Fruit fly (Drosophila melanogaster): ENCODE measurements around the gene CG34324.
A peak's percentile ranks its signal among the peaks of the same experiment; 100 is the strongest.

CG34324 gene

dm6 chrX:13421059-13421458 is 36.4 kb downstream of the CG34324 start (continued):
- TF ChIP-seq stwl (tag; optimal IDR thresholded peaks at IDR 0.05) (peak; percentile 84), Dp (GFP tag; optimal IDR thresholded peaks at IDR 0.05) (peak; percentile 90), Mad (GFP tag; optimal IDR thresholded peaks at IDR 0.05) (no peak), E2f2 (GFP tag; IDR thresholded peaks at IDR 0.05) (peak; percentile 92), CG17802 (tag; optimal IDR thresholded peaks at IDR 0.05) (no peak), CG12744 (GFP tag; optimal IDR thresholded peaks at IDR 0.05) (no peak), Pdp1 (GFP tag; optimal IDR thresholded peaks at IDR 0.05) (peak in 1 of 2 experiments; percentile 73), Sox102F (GFP tag; optimal IDR thresholded peaks at IDR 0.05) (no peak), sob (GFP tag; IDR thresholded peaks at IDR 0.05) (no peak), Nf-YA (GFP tag; IDR thresholded peaks at IDR 0.05) (no peak), zen (tag; optimal IDR thresholded peaks at IDR 0.05) (peak; percentile 45), caup (GFP tag; optimal IDR thresholded peaks at IDR 0.05; ENCODE audit: severe bottlenecking) (no peak), Camta (GFP tag; optimal IDR thresholded peaks at IDR 0.05) (no peak), gfzf (GFP tag; optimal IDR thresholded peaks at IDR 0.05) (peak; percentile 13), tin (GFP tag; optimal IDR thresholded peaks at IDR 0.05) (no peak), nmo (GFP tag; optimal IDR thresholded peaks at IDR 0.05) (peak; percentile 41), CG10274 (GFP tag; optimal IDR thresholded peaks at IDR 0.05) (no peak), her (GFP tag; optimal IDR thresholded peaks at IDR 0.05) (no peak), HmgZ (tag; optimal IDR thresholded peaks at IDR 0.05) (peak; percentile 21), bcd (GFP tag; optimal IDR thresholded peaks at IDR 0.05) (no peak), CG8359 (GFP tag; optimal IDR thresholded peaks at IDR 0.05; ENCODE audit: borderline replicate concordance) (no peak), CG6683 (GFP tag; optimal IDR thresholded peaks at IDR 0.05) (no peak), peb (GFP tag; IDR thresholded peaks at IDR 0.05) (no peak), CG11695 (GFP tag; IDR thresholded peaks at IDR 0.05) (no peak), CG2712 (tag; optimal IDR thresholded peaks at IDR 0.05) (no peak), bbx (GFP tag; IDR thresholded peaks at IDR 0.05; ENCODE audit: partially characterized antibody) (peak; percentile 16; the same call in 1 of the 2 replicates), cwo (GFP tag; optimal IDR thresholded peaks at IDR 0.05) (no peak), Deaf1 (tag; optimal IDR thresholded peaks at IDR 0.05) (no peak), dysf (GFP tag; IDR thresholded peaks at IDR 0.05) (no peak), CG11696 (GFP tag; IDR thresholded peaks at IDR 0.05) (no peak), Stat92E (GFP tag; optimal IDR thresholded peaks at IDR 0.05) (peak in 1 of 3 experiments; percentile 18), BEAF-32 (GFP tag; optimal IDR thresholded peaks at IDR 0.05) (peak; percentile 11), CG4360 (GFP tag; IDR thresholded peaks at IDR 0.05) (no peak), CG7928 (GFP tag; optimal IDR thresholded peaks at IDR 0.05) (no peak), slp2 (GFP tag; optimal IDR thresholded peaks at IDR 0.05) (no peak), CG2120 (GFP tag; optimal IDR thresholded peaks at IDR 0.05) (no peak), CG13296 (GFP tag; optimal IDR thresholded peaks at IDR 0.05) (no peak), exex (tag; optimal IDR thresholded peaks at IDR 0.05) (no peak), lola (GFP tag; optimal IDR thresholded peaks at IDR 0.05) (no peak), trem (tag; optimal IDR thresholded peaks at IDR 0.05) (peak; percentile 30), CG32767 (GFP tag; IDR thresholded peaks at IDR 0.05) (no peak), CG31365 (tag; optimal IDR thresholded peaks at IDR 0.05) (peak; percentile 99), CG17829 (tag; optimal IDR thresholded peaks at IDR 0.05) (peak; percentile 29), Dll (GFP tag; IDR thresholded peaks at IDR 0.05; ENCODE audit: partially characterized antibody) (no peak), Mes4 (GFP tag; optimal IDR thresholded peaks at IDR 0.05) (no peak), CG34422 (GFP tag; IDR thresholded peaks at IDR 0.05) (no peak), NK7.1 (GFP tag; optimal IDR thresholded peaks at IDR 0.05) (no peak), Mrtf (GFP tag; IDR thresholded peaks at IDR 0.05) (no peak), Hr51 (GFP tag; optimal IDR thresholded peaks at IDR 0.05) (no peak), CG15514 (GFP tag; optimal IDR thresholded peaks at IDR 0.05) (peak; percentile 21)

Measured in whole organism, embryonic.